Worm (Caenorhabditis elegans) whole organism, L4/young adult: ENCODE measurements around the gene srab-14.

ENCODE experiments used
- W03F9.2 ChIP-seq: fragments of 150-350 bp; optimal IDR thresholded peaks from 2 replicates; lab custom pipeline; 2014; ENCODE audit warnings: missing biosample characterization, missing genetic modification characterization
- him-1 ChIP-seq: sonication (generic microtip); optimal IDR thresholded peaks from 2 replicates; lab custom pipeline; 2016; ENCODE audit warnings: missing genotype, missing genetic modification reagents, missing genetic modification characterization, missing compliant biosample characterization

DNA sequence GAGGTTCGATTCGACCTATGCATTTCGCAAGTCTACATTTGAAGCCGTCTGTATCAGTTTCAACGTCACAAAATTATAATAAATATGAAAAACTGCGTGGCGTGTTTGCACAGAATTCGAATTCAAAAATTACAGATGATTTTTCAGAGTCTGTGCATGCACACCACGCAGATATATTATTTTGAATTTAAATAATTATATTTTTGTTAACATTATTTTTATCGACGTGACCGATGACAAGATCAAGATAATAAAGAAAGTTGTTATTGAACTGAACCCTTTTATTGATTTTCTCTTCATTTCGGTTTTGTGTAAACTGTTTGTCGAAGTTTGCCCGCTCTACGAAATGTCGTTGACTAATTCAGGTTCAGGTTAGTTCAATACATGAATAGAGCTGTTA, 5.7 kb upstream of the srab-14 start, which contains the start of gene C28F5.1:
- TF ChIP-seq W03F9.2 (tag; lab: Kevin White, UChicago) (no peak), him-1 (tag; lab: Kevin White, UChicago) (no peak)
